Fruit fly (Drosophila melanogaster) whole organism, embryonic: ENCODE measurements around the gene CG6766.

ENCODE experiments used
- Aef1 ChIP-seq: fragments of 200-800 bp; sonication (Bioruptor generic); IDR thresholded peaks from 3 replicates; pipeline ENCODE4 v1.3.6; 2022; ENCODE audit warnings: missing biosample characterization, missing genetic modification characterization
- Awh ChIP-seq: fragments of 200-800 bp; sonication (Bioruptor generic); IDR thresholded peaks from 2 replicates; pipeline ENCODE4, ENCODE4 v1.3.6; 2022; ENCODE audit warnings: missing biosample characterization, missing genetic modification characterization
- BEAF-32 ChIP-seq: fragments of 200-800 bp; sonication (Bioruptor generic); optimal IDR thresholded peaks from 3 replicates; lab custom pipeline; 2017; ENCODE audit warnings: missing biosample characterization, missing genetic modification characterization, mild to moderate bottlenecking, moderate library complexity, missing genetic modification reagents
- Bdp1 ChIP-seq: fragments of 200-800 bp; sonication (Bioruptor generic); optimal IDR thresholded peaks from 3 replicates; lab custom pipeline; 2016; ENCODE audit warnings: missing biosample characterization, missing genetic modification characterization
- BtbVII ChIP-seq: fragments of 200-800 bp; sonication (Bioruptor generic); optimal IDR thresholded peaks from 3 replicates; lab custom pipeline; 2017; ENCODE audit warnings: missing biosample characterization, mild to moderate bottlenecking, missing genetic modification characterization
- CG10267 ChIP-seq: fragments of 200-800 bp; sonication (Bioruptor generic); optimal IDR thresholded peaks from 2 replicates; lab custom pipeline; 2018; ENCODE audit warnings: missing biosample characterization, mild to moderate bottlenecking, missing genetic modification characterization, moderate library complexity
- CG10462 ChIP-seq: fragments of 200-800 bp; sonication (Bioruptor generic); optimal IDR thresholded peaks from 2 replicates; lab custom pipeline; 2016; ENCODE audit warnings: missing biosample characterization, missing genetic modification characterization
- CG1233 ChIP-seq: fragments of 200-800 bp; sonication (Bioruptor generic); optimal IDR thresholded peaks from 4 replicates; lab custom pipeline; 2018; ENCODE audit warnings: missing biosample characterization, mild to moderate bottlenecking, missing genetic modification characterization
- CG12769 ChIP-seq: fragments of 200-800 bp; sonication (Bioruptor generic); optimal IDR thresholded peaks from 2 replicates; lab custom pipeline; 2019; ENCODE audit warnings: missing biosample characterization, mild to moderate bottlenecking, missing genetic modification characterization, moderate library complexity
- CG13287 ChIP-seq: fragments of 200-800 bp; sonication (Bioruptor generic); IDR thresholded peaks from 2 replicates; pipeline ENCODE4 v1.3.6; 2022; ENCODE audit warnings: missing biosample characterization, missing genetic modification characterization; ENCODE audit not compliant: partially characterized antibody
- CG14860 ChIP-seq: fragments of 200-800 bp; sonication (Bioruptor generic); IDR thresholded peaks from 3 replicates; pipeline ENCODE4 v1.3.6; 2022; ENCODE audit warnings: missing biosample characterization, missing genetic modification characterization; ENCODE audit not compliant: partially characterized antibody
- CG16815 ChIP-seq: fragments of 200-800 bp; sonication (Bioruptor generic); optimal IDR thresholded peaks from 3 replicates; lab custom pipeline; 2017; ENCODE audit warnings: missing biosample characterization, mild to moderate bottlenecking, missing genetic modification characterization
- CG17359 ChIP-seq: fragments of 200-800 bp; sonication (Bioruptor generic); optimal IDR thresholded peaks from 3 replicates; lab custom pipeline; 2018; ENCODE audit warnings: missing biosample characterization, mild to moderate bottlenecking, missing genetic modification characterization, moderate library complexity
- CG31224 ChIP-seq: fragments of 200-800 bp; sonication (Bioruptor generic); IDR thresholded peaks from 2 replicates; pipeline ENCODE4 v1.3.6; 2022; ENCODE audit warnings: missing biosample characterization, missing genetic modification characterization
- CG31365 ChIP-seq: fragments of 200-800 bp; sonication (Bioruptor generic); optimal IDR thresholded peaks from 2 replicates; lab custom pipeline; 2018; ENCODE audit warnings: missing biosample characterization, mild to moderate bottlenecking, missing genetic modification characterization
- CG34224 ChIP-seq: fragments of 200-800 bp; sonication (Bioruptor generic); IDR thresholded peaks from 3 replicates; pipeline ENCODE4 v1.3.6; 2022; ENCODE audit warnings: missing biosample characterization, missing genetic modification characterization; ENCODE audit not compliant: partially characterized antibody
- CG42726 ChIP-seq: fragments of 200-800 bp; sonication (Bioruptor generic); IDR thresholded peaks from 2 replicates; pipeline ENCODE4 v1.3.6; 2022; ENCODE audit warnings: missing biosample characterization, missing genetic modification characterization; ENCODE audit not compliant: partially characterized antibody
- CG5953 ChIP-seq: fragments of 200-800 bp; sonication (Bioruptor generic); IDR thresholded peaks from 2 replicates; pipeline ENCODE4 v1.3.6; 2022; ENCODE audit warnings: missing biosample characterization, missing genetic modification characterization
- CG6254 ChIP-seq: fragments of 200-800 bp; sonication (Bioruptor generic); optimal IDR thresholded peaks from 3 replicates; lab custom pipeline; 2017; ENCODE audit warnings: mild to moderate bottlenecking, missing biosample characterization, missing genetic modification reagents, missing genetic modification characterization
- CG9797 ChIP-seq: fragments of 200-800 bp; sonication (Bioruptor generic); optimal IDR thresholded peaks from 3 replicates; lab custom pipeline; 2018; ENCODE audit warnings: missing biosample characterization, mild to moderate bottlenecking, missing genetic modification characterization
- CG9876 ChIP-seq: fragments of 200-800 bp; sonication (Bioruptor generic); optimal IDR thresholded peaks from 2 replicates; lab custom pipeline; 2016; ENCODE audit warnings: missing biosample characterization, missing genetic modification characterization
- Chrac-16 ChIP-seq: fragments of 200-800 bp; sonication (Bioruptor generic); optimal IDR thresholded peaks from 3 replicates; lab custom pipeline; 2016; ENCODE audit warnings: missing biosample characterization, missing genetic modification characterization
- Dad ChIP-seq: fragments of 200-800 bp; sonication (Bioruptor generic); optimal IDR thresholded peaks from 3 replicates; lab custom pipeline; 2016; ENCODE audit warnings: missing biosample characterization, missing genetic modification characterization
- Dek ChIP-seq: fragments of 200-800 bp; sonication (Bioruptor generic); optimal IDR thresholded peaks from 3 replicates; lab custom pipeline; 2019; ENCODE audit warnings: missing biosample characterization, mild to moderate bottlenecking, missing genetic modification characterization, moderate library complexity
- Dfd ChIP-seq, 2 experiments: fragments of >200 bp; optimal IDR thresholded peaks; 2 replicates each; lab custom pipeline; 2017; ENCODE audit warnings: missing biosample characterization in 2 of 2, missing genetic modification characterization in 2 of 2
- Ets65A ChIP-seq: fragments of 200-800 bp; sonication (Bioruptor generic); peaks from one replicate; lab custom pipeline; 2016; ENCODE audit warnings: missing biosample characterization, missing genetic modification characterization
- Fer1 ChIP-seq: fragments of 200-800 bp; sonication (Bioruptor generic); optimal IDR thresholded peaks from 2 replicates; lab custom pipeline; 2017; ENCODE audit warnings: missing biosample characterization, mild to moderate bottlenecking, missing genetic modification characterization
- H2.0 ChIP-seq: fragments of 200-800 bp; sonication (Bioruptor generic); IDR thresholded peaks from 2 replicates; pipeline ENCODE4 v1.3.6; 2022; ENCODE audit warnings: missing biosample characterization, missing genetic modification characterization
- Hand ChIP-seq: fragments of 200-800 bp; sonication (Bioruptor generic); optimal IDR thresholded peaks from 2 replicates; lab custom pipeline; 2017; ENCODE audit warnings: mild to moderate bottlenecking, missing biosample characterization, missing genetic modification reagents, missing genetic modification characterization
- Optix ChIP-seq: fragments of 200-800 bp; sonication (Bioruptor generic); IDR thresholded peaks from 3 replicates; pipeline ENCODE4 v1.3.6; 2022; ENCODE audit warnings: missing biosample characterization, missing genetic modification characterization
- TFAM ChIP-seq: fragments of 200-800 bp; sonication (Bioruptor generic); optimal IDR thresholded peaks from 2 replicates; lab custom pipeline; 2017; ENCODE audit warnings: missing biosample characterization, missing genetic modification characterization, inconsistent platforms
- YL-1 ChIP-seq: fragments of 200-800 bp; sonication (Bioruptor generic); optimal IDR thresholded peaks from 3 replicates; lab custom pipeline; 2017; ENCODE audit warnings: missing biosample characterization, mild to moderate bottlenecking, missing genetic modification characterization
- bigmax ChIP-seq: fragments of 200-800 bp; sonication (Bioruptor generic); optimal IDR thresholded peaks from 2 replicates; lab custom pipeline; 2018; ENCODE audit warnings: missing biosample characterization, mild to moderate bottlenecking, missing genetic modification characterization
- dimm ChIP-seq: fragments of 200-800 bp; sonication (Bioruptor generic); IDR thresholded peaks from 2 replicates; pipeline ENCODE4 v1.3.6; 2022; ENCODE audit warnings: missing biosample characterization, missing genetic modification characterization
- fd102C ChIP-seq: fragments of 200-800 bp; sonication (Bioruptor generic); optimal IDR thresholded peaks from 2 replicates; lab custom pipeline; 2018; ENCODE audit warnings: missing biosample characterization, mild to moderate bottlenecking, missing genetic modification characterization, moderate library complexity
- fd96Cb ChIP-seq: fragments of 200-800 bp; sonication (Bioruptor generic); optimal IDR thresholded peaks from 2 replicates; lab custom pipeline; 2018; ENCODE audit warnings: missing biosample characterization, mild to moderate bottlenecking, missing genetic modification characterization, moderate library complexity
- gsb-n ChIP-seq: fragments of 200-800 bp; sonication (Bioruptor generic); optimal IDR thresholded peaks from 3 replicates; lab custom pipeline; 2018; ENCODE audit warnings: missing biosample characterization, mild to moderate bottlenecking, missing genetic modification characterization
- insv ChIP-seq, 2 experiments: fragments of 200-800 bp; sonication (Bioruptor generic); optimal IDR thresholded peaks; 3 replicates each; lab custom pipeline; 2016 to 2018; ENCODE audit warnings: missing biosample characterization in 2 of 2, missing genetic modification characterization in 2 of 2
- mld ChIP-seq: fragments of 200-800 bp; sonication (Bioruptor generic); IDR thresholded peaks from 3 replicates; pipeline ENCODE4 v1.3.6; 2022; ENCODE audit warnings: missing biosample characterization, missing genetic modification characterization; ENCODE audit not compliant: partially characterized antibody
- nerfin-1 ChIP-seq: fragments of 200-800 bp; sonication (Bioruptor generic); optimal IDR thresholded peaks from 3 replicates; lab custom pipeline; 2019; ENCODE audit warnings: missing biosample characterization, mild to moderate bottlenecking, missing genetic modification characterization, moderate library complexity
- pita ChIP-seq: fragments of 200-800 bp; sonication (Bioruptor generic); optimal IDR thresholded peaks from 2 replicates; lab custom pipeline; 2017; ENCODE audit warnings: missing biosample characterization, mild to moderate bottlenecking, missing genetic modification characterization
- ro ChIP-seq: fragments of 200-800 bp; sonication (Bioruptor generic); IDR thresholded peaks from 2 replicates; pipeline ENCODE4 v1.3.6; 2022; ENCODE audit warnings: missing biosample characterization, missing genetic modification characterization
- sna ChIP-seq: fragments of 200-800 bp; sonication (Bioruptor generic); IDR thresholded peaks from 2 replicates; pipeline ENCODE4 v1.3.6; 2022; ENCODE audit warnings: missing biosample characterization, missing genetic modification characterization; ENCODE audit not compliant: partially characterized antibody
- sug ChIP-seq: fragments of 200-800 bp; optimal IDR thresholded peaks from 2 replicates; lab custom pipeline; 2019; ENCODE audit warnings: missing biosample characterization, mild to moderate bottlenecking, missing genetic modification characterization, moderate library complexity
- tgo ChIP-seq: fragments of 200-800 bp; sonication (Bioruptor generic); IDR thresholded peaks from 3 replicates; pipeline ENCODE4 v1.3.6; 2022; ENCODE audit warnings: missing biosample characterization, missing genetic modification characterization
- tx ChIP-seq: fragments of 200-800 bp; sonication (Bioruptor generic); optimal IDR thresholded peaks from 2 replicates; lab custom pipeline; 2016; ENCODE audit warnings: missing biosample characterization, missing genetic modification characterization
- vnd ChIP-seq: fragments of 200-800 bp; sonication (Bioruptor generic); IDR thresholded peaks from 3 replicates; pipeline ENCODE4 v1.3.6; 2022; ENCODE audit warnings: missing biosample characterization, missing genetic modification characterization; ENCODE audit not compliant: partially characterized antibody
- zen ChIP-seq: fragments of 200-800 bp; sonication (Bioruptor generic); optimal IDR thresholded peaks from 3 replicates; lab custom pipeline; 2018; ENCODE audit warnings: missing biosample characterization, mild to moderate bottlenecking, missing genetic modification characterization, moderate library complexity
- zfh1 ChIP-seq: fragments of 200-800 bp; sonication (Bioruptor generic); IDR thresholded peaks from 3 replicates; pipeline ENCODE4 v1.3.6; 2022; ENCODE audit warnings: missing biosample characterization, missing genetic modification characterization
- zfh2 ChIP-seq: fragments of 200-800 bp; sonication (Bioruptor generic); optimal IDR thresholded peaks from 2 replicates; lab custom pipeline; 2016; ENCODE audit warnings: missing biosample characterization, missing genetic modification characterization

Gene CG6766

DNA sequence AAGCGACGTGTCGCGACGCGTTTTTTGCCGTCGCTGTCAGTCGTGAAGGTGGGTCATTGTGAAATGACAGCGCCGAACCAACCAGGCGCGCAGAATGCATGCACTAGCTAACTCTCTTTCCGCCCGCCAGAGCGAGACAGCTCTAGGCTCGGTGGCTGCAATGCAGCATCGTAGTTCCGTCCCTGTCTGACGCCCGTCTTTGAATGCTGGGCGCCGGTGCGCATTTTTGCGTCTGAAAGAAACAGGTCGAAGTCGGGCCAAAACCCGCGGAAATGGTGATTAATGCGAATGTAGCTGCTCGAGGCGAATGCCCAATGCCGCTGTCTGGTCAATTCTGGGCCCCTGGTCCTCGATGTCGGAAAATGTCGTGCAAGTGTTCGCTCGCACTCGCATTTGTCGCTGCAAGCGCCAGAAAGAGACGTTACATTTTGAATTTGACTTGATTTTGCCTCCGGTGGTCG, 33.1 kb downstream of the CG6766 start (continued):
- TF ChIP-seq Dad (GFP tag; lab: Kevin White, UChicago) (peak; percentile 51), tgo (GFP tag; lab: Robert Waterston, UW) (no peak), Chrac-16 (GFP tag; lab: Kevin White, UChicago) (no peak), CG31365 (tag; lab: Kevin White, UChicago) (peak; percentile 67), tx (no peak), sug (tag; lab: Kevin White, UChicago) (peak; percentile 93), fd102C (peak; percentile 50), CG10267 (tag; lab: Kevin White, UChicago) (no peak), CG31224 (GFP tag; lab: Robert Waterston, UW) (no peak), BtbVII (GFP tag; lab: Kevin White, UChicago) (peak; percentile 77), CG13287 (no peak), CG12769 (tag; lab: Kevin White, UChicago) (peak; percentile 99), ro (GFP tag; lab: Robert Waterston, UW) (no peak), mld (GFP tag; lab: Robert Waterston, UW) (no peak), CG17359 (tag; lab: Kevin White, UChicago) (peak; percentile 42), Dek (tag; lab: Kevin White, UChicago) (peak; percentile 47), nerfin-1 (peak; percentile 88), Ets65A (GFP tag; lab: Kevin White, UChicago) (no peak), CG9797 (peak; percentile 17), bigmax (GFP tag; lab: Kevin White, UChicago) (no peak), insv (GFP tag; optimal IDR thresholded peaks at IDR 0.05; lab: Kevin White, UChicago) (peak in 1 of 2 experiments; percentile 76), CG5953 (GFP tag; lab: Robert Waterston, UW) (no peak), zfh1 (GFP tag; lab: Robert Waterston, UW) (no peak), H2.0 (no peak), pita (no peak), dimm (GFP tag; lab: Robert Waterston, UW) (no peak), fd96Cb (tag; lab: Kevin White, UChicago) (no peak), Awh (no peak), Hand (GFP tag; lab: Kevin White, UChicago) (peak; percentile 66), CG14860 (GFP tag; lab: Robert Waterston, UW) (no peak), Bdp1 (peak; percentile 14), vnd (GFP tag; lab: Robert Waterston, UW) (no peak), Fer1 (GFP tag; lab: Kevin White, UChicago) (peak; percentile 79), CG16815 (GFP tag; lab: Kevin White, UChicago) (no peak), TFAM (no peak), zfh2 (GFP tag; lab: Kevin White, UChicago) (no peak), Aef1 (GFP tag; lab: Robert Waterston, UW) (no peak), CG1233 (GFP tag; lab: Kevin White, UChicago) (peak; percentile 74), CG6254 (GFP tag; lab: Kevin White, UChicago) (peak; percentile 92), Dfd (GFP tag; optimal IDR thresholded peaks at IDR 0.05; lab: Kevin White, UChicago) (no peak), sna (GFP tag; lab: Robert Waterston, UW) (no peak), CG10462 (GFP tag; lab: Kevin White, UChicago) (no peak), zen (tag; lab: Kevin White, UChicago) (peak; percentile 88), CG34224 (GFP tag; lab: Robert Waterston, UW) (no peak), CG9876 (no peak), BEAF-32 (GFP tag; lab: Kevin White, UChicago) (peak; percentile 11), YL-1 (GFP tag; lab: Kevin White, UChicago) (no peak), CG42726 (GFP tag; lab: Robert Waterston, UW) (no peak), Optix (GFP tag; lab: Robert Waterston, UW) (no peak), gsb-n (tag; lab: Kevin White, UChicago) (peak; percentile 19)
